Worm (Caenorhabditis elegans) whole organism, L4 larva: Measurements from ENCODE around the gene T11B7.1.

Experiments used
- F44E2.7 ChIP-seq: fragments of 200-800 bp; sonication (Bioruptor generic); IDR thresholded peaks from 2 replicates; pipeline ENCODE4 v2.1.2; 2022; ENCODE audit warnings: missing genetic modification characterization, missing compliant biosample characterization
- F49E8.2 ChIP-seq: sonication (generic microtip); optimal IDR thresholded peaks from 2 replicates; lab custom pipeline; 2016; ENCODE audit warnings: missing compliant biosample characterization, mild to moderate bottlenecking, missing genetic modification characterization, borderline replicate concordance
- R02D3.7 ChIP-seq: fragments of 150-350 bp; sonication (generic microtip); optimal IDR thresholded peaks from 3 replicates; lab custom pipeline; 2014; ENCODE audit warnings: missing biosample characterization, missing genetic modification characterization
- T26A8.4 ChIP-seq: fragments of 200-800 bp; sonication (Bioruptor generic); IDR thresholded peaks from 2 replicates; pipeline ENCODE4 v1.3.6; 2022; ENCODE audit warnings: missing genetic modification characterization, missing compliant biosample characterization
- aly-2 ChIP-seq: sonication (generic microtip); optimal IDR thresholded peaks from 2 replicates; lab custom pipeline; 2018; ENCODE audit warnings: missing biosample characterization, missing genetic modification characterization
- ama-1 ChIP-seq: fragments of 150-350 bp; optimal IDR thresholded peaks from 2 replicates; lab custom pipeline; 2014; ENCODE audit warnings: inconsistent platforms, mixed read lengths
- attf-4 ChIP-seq: sonication (generic microtip); optimal IDR thresholded peaks from 3 replicates; lab custom pipeline; 2017; ENCODE audit warnings: missing biosample characterization, missing genetic modification characterization
- ceh-82 ChIP-seq: sonication (generic microtip); optimal IDR thresholded peaks from 2 replicates; lab custom pipeline; 2017; ENCODE audit warnings: missing biosample characterization, missing genetic modification characterization
- daf-8 ChIP-seq: fragments of 200-800 bp; sonication (Bioruptor generic); IDR thresholded peaks from 2 replicates; pipeline ENCODE4 v1.3.6; 2022; ENCODE audit warnings: missing genetic modification characterization, missing compliant biosample characterization
- dmd-8 ChIP-seq: fragments of 200-800 bp; sonication (Bioruptor generic); IDR thresholded peaks from 2 replicates; pipeline ENCODE4 v1.3.6; 2022; ENCODE audit warnings: missing genetic modification characterization, missing compliant biosample characterization
- dmd-9 ChIP-seq: fragments of 200-800 bp; sonication (Bioruptor generic); IDR thresholded peaks from 2 replicates; pipeline ENCODE4 v1.3.6; 2022; ENCODE audit warnings: missing genetic modification reagents, missing genetic modification characterization, missing compliant biosample characterization
- egl-27 ChIP-seq: sonication (generic microtip); optimal IDR thresholded peaks from 3 replicates; lab custom pipeline; 2017; ENCODE audit warnings: missing biosample characterization, missing genetic modification reagents, missing genetic modification characterization
- fkh-10 ChIP-seq: fragments of 150-350 bp; optimal IDR thresholded peaks from 2 replicates; lab custom pipeline; 2014; ENCODE audit warnings: missing biosample characterization, missing genetic modification reagents, missing genetic modification characterization
- fos-1 ChIP-seq: fragments of 150-350 bp; optimal IDR thresholded peaks from 2 replicates; lab custom pipeline; 2014; ENCODE audit warnings: missing biosample characterization, missing genetic modification characterization
- gei-8 ChIP-seq: fragments of 200-800 bp; sonication (Bioruptor generic); optimal IDR thresholded peaks from 2 replicates; lab custom pipeline; 2018; ENCODE audit warnings: mild to moderate bottlenecking, missing genetic modification characterization, missing compliant biosample characterization
- hif-1 ChIP-seq, 2 experiments: sonication (generic microtip); optimal IDR thresholded peaks; 2 replicates each; lab custom pipeline; 2016 to 2017; ENCODE audit warnings: missing compliant biosample characterization in 2 of 2, missing genetic modification characterization in 2 of 2, missing genetic modification reagents in 2 of 2, missing genotype in 2 of 2, mild to moderate bottlenecking in 1 of 2
- hlh-30 ChIP-seq: sonication (generic microtip); optimal IDR thresholded peaks from 2 replicates; lab custom pipeline; 2017; ENCODE audit warnings: antibody characterized with exemption, mild to moderate bottlenecking, missing genetic modification characterization, missing compliant biosample characterization; ENCODE audit not compliant: insufficient read depth
- lim-7 ChIP-seq: fragments of 200-800 bp; sonication (Bioruptor generic); IDR thresholded peaks from 2 replicates; pipeline ENCODE4 v1.3.6; 2022; ENCODE audit warnings: missing genetic modification characterization, missing compliant biosample characterization
- lin-29 ChIP-seq: fragments of 200-800 bp; sonication (Bioruptor generic); IDR thresholded peaks from 2 replicates; pipeline ENCODE4 v1.3.6; 2022; ENCODE audit warnings: missing genetic modification reagents, missing genetic modification characterization, missing compliant biosample characterization
- lin-38 ChIP-seq: fragments of 200-800 bp; sonication (Bioruptor generic); IDR thresholded peaks from 2 replicates; pipeline ENCODE4 v1.3.6; 2022; ENCODE audit warnings: missing genetic modification reagents, missing genetic modification characterization, missing compliant biosample characterization
- lin-39 ChIP-seq: fragments of 150-350 bp; optimal IDR thresholded peaks from 2 replicates; lab custom pipeline; 2014; ENCODE audit warnings: missing biosample characterization, missing genetic modification reagents, missing genetic modification characterization
- lsy-2 ChIP-seq, 2 experiments: fragments of 150-350 bp in 1 of 2; sonication (generic microtip) in 1 of 2; optimal IDR thresholded peaks; 2 replicates each; lab custom pipeline; 2014 to 2017; ENCODE audit warnings: missing biosample characterization in 2 of 2, missing genetic modification characterization in 2 of 2
- mdl-1 ChIP-seq, 2 experiments: fragments of 150-350 bp in 1 of 2; sonication (generic microtip) in 1 of 2; optimal IDR thresholded peaks; 2 replicates each; lab custom pipeline; 2014 to 2017; ENCODE audit warnings: missing biosample characterization in 2 of 2, missing genetic modification characterization in 2 of 2
- nhr-11 ChIP-seq: fragments of 150-350 bp; optimal IDR thresholded peaks from 2 replicates; lab custom pipeline; 2014; ENCODE audit warnings: missing biosample characterization, missing genetic modification characterization
- nhr-111 ChIP-seq: fragments of 200-800 bp; sonication (Bioruptor generic); optimal IDR thresholded peaks from 2 replicates; lab custom pipeline; 2018; ENCODE audit warnings: mild to moderate bottlenecking, missing genetic modification characterization, missing compliant biosample characterization
- nhr-25 ChIP-seq: sonication (generic microtip); optimal IDR thresholded peaks from 2 replicates; lab custom pipeline; 2017; ENCODE audit warnings: missing genetic modification characterization, mild to moderate bottlenecking, missing compliant biosample characterization, antibody characterized with exemption, moderate library complexity, borderline replicate concordance; ENCODE audit not compliant: insufficient read depth
- nhr-41 ChIP-seq: fragments of 200-800 bp; sonication (Bioruptor generic); IDR thresholded peaks from 2 replicates; pipeline ENCODE4 v1.3.6; 2022; ENCODE audit warnings: missing genetic modification reagents, missing genetic modification characterization, missing compliant biosample characterization
- nhr-6 ChIP-seq: fragments of 150-350 bp; optimal IDR thresholded peaks from 2 replicates; lab custom pipeline; 2014; ENCODE audit warnings: missing biosample characterization, missing genetic modification characterization
- php-3 ChIP-seq: fragments of 200-800 bp; sonication (Bioruptor generic); IDR thresholded peaks from 2 replicates; pipeline ENCODE4 v1.3.6; 2022; ENCODE audit warnings: missing genetic modification reagents, missing genetic modification characterization, missing compliant biosample characterization
- pqm-1 ChIP-seq: sonication (generic microtip); optimal IDR thresholded peaks from 2 replicates; lab custom pipeline; 2017; ENCODE audit warnings: missing biosample characterization, missing genetic modification characterization
- saeg-2 ChIP-seq: fragments of 200-800 bp; sonication (Bioruptor generic); IDR thresholded peaks from 2 replicates; pipeline ENCODE4 v1.3.6; 2022; ENCODE audit warnings: missing genetic modification reagents, missing genetic modification characterization, missing compliant biosample characterization
- set-16 ChIP-seq: fragments of 200-800 bp; sonication (Bioruptor generic); IDR thresholded peaks from 2 replicates; pipeline ENCODE4 v1.3.6; 2022; ENCODE audit warnings: missing genetic modification reagents, missing genetic modification characterization, missing compliant biosample characterization
- snpc-1.2 ChIP-seq: fragments of 200-800 bp; sonication (Bioruptor generic); IDR thresholded peaks from 2 replicates; pipeline ENCODE4 v1.3.6; 2022; ENCODE audit warnings: missing genetic modification reagents, missing genetic modification characterization, missing compliant biosample characterization
- spr-1 ChIP-seq: sonication (generic microtip); optimal IDR thresholded peaks from 2 replicates; lab custom pipeline; 2016; ENCODE audit warnings: mild to moderate bottlenecking, missing genetic modification characterization, missing compliant biosample characterization
- unc-130 ChIP-seq: sonication (generic microtip); optimal IDR thresholded peaks from 2 replicates; lab custom pipeline; 2016; ENCODE audit warnings: missing genetic modification reagents, missing genetic modification characterization, missing compliant biosample characterization
- unc-39 ChIP-seq: sonication (generic microtip); optimal IDR thresholded peaks from 2 replicates; lab custom pipeline; 2017; ENCODE audit warnings: missing biosample characterization, missing genetic modification characterization
- unc-62 ChIP-seq, 3 experiments: fragments of 150-350 bp in 1 of 3; sonication (generic microtip); optimal IDR thresholded peaks in 2 of 3; peaks in 1 of 3; 1 replicate in 1 of 3; 2 replicates in 2 of 3; lab custom pipeline; 2014 to 2017; ENCODE audit warnings: missing biosample characterization in 3 of 3, missing genetic modification characterization in 3 of 3, missing genetic modification reagents in 3 of 3, missing genotype in 1 of 3
- vab-7 ChIP-seq: fragments of 200-800 bp; sonication (Bioruptor generic); IDR thresholded peaks from 2 replicates; pipeline ENCODE4 v1.3.6; 2022; ENCODE audit warnings: missing genetic modification reagents, missing genetic modification characterization, missing compliant biosample characterization
- zag-1 ChIP-seq: fragments of 150-350 bp; optimal IDR thresholded peaks from 2 replicates; lab custom pipeline; 2014; ENCODE audit warnings: missing biosample characterization, missing genetic modification characterization
- zfp-2 ChIP-seq: sonication (generic microtip); optimal IDR thresholded peaks from 2 replicates; lab custom pipeline; 2016; ENCODE audit warnings: mild to moderate bottlenecking, missing genetic modification characterization, missing compliant biosample characterization
- zip-2 ChIP-seq: fragments of 150-350 bp; optimal IDR thresholded peaks from 2 replicates; lab custom pipeline; 2014; ENCODE audit warnings: missing biosample characterization, missing genetic modification characterization

Gene T11B7.1

DNA sequence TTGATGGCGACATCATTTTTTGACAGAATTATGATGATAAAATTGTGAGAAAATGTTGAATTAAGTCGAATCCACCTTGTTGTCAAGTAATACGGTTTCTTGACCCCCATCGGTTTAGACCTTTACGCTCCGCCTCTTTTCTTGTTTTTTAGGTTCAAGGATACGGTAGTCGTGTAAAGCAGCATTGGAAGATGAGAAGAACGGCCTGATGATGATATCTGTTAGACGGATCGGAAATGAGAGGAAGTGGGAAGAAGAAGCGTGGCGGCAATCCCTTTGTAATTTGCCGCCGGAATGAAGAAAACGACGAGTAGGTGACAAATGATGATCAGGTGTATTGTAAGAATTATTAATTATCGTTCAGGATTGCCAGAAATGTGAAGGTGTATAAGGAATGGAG lies 39.3 kb downstream of the T11B7.1 start, which contains the start of gene npax-4:
Gene npax-4, minus strand, starts transcription at position 101 of the 400 bp plus-strand sequence.
- TF ChIP-seq php-3 (GFP tag; lab: Robert Waterston, UW) (no peak), hif-1 (tag; optimal IDR thresholded peaks at IDR 0.05; lab: Kevin White, UChicago) (no peak), lin-38 (GFP tag; lab: Robert Waterston, UW) (no peak), saeg-2 (no peak), lsy-2 (tag; optimal IDR thresholded peaks at IDR 0.05; lab: Kevin White, UChicago) (no peak), ceh-82 (tag; lab: Kevin White, UChicago) (no peak), zfp-2 (tag; lab: Kevin White, UChicago) (no peak), R02D3.7 (tag; lab: Kevin White, UChicago) (no peak)

ce11 chrIV:8881181-8881580 lies 40.7 kb downstream of the T11B7.1 start, which contains the start of gene C09G9.8:
TSS of gene C09G9.8 (plus strand) at chrIV:8881481.
- TF ChIP-seq nhr-25 (tag; lab: Kevin White, UChicago) (no peak), attf-4 (tag; lab: Kevin White, UChicago) (no peak), dmd-9 (GFP tag; lab: Robert Waterston, UW) (no peak), aly-2 (no peak), zag-1 (tag; lab: Kevin White, UChicago) (no peak), zfp-2 (tag; lab: Kevin White, UChicago) (no peak), F44E2.7 (GFP tag; lab: Robert Waterston, UW) (no peak), R02D3.7 (tag; lab: Kevin White, UChicago) (no peak), ama-1 (lab: Kevin White, UChicago) (no peak), fkh-10 (GFP tag; lab: Kevin White, UChicago) (no peak)
- TF ChIP-seq, all 104 proteins: peak for 0

DNA sequence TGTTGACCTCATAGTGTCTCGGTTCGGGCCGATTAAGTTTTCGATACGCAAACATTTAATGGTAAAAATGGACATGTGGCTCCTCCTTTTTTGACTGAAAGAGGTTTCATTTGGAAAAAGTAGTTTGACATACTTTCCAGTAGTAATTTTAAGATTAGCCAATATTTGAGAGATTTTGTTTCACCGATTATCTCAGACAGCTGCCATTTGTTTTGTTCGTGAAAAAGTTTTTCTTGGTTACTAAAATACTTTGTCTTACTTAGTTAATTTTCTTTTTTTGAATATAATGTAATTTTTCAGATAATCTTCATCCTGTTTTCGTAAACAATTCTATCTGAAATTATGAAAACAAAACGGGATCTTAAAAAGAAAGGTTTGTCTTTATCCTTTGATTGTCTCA lies 45.7 kb downstream of the T11B7.1 start, which contains the start of gene C09G9.5:
Gene C09G9.5, plus strand, starts transcription at position 301 of the 400 bp plus-strand sequence.
- no peak for TF ChIP-seq egl-27 (tag; lab: Kevin White, UChicago)
- TF ChIP-seq zip-2: no peak
- TF ChIP-seq snpc-1.2 (GFP tag; lab: Robert Waterston, UW): no peak
- no peak for TF ChIP-seq fos-1
- no peak for TF ChIP-seq lin-29 (GFP tag; lab: Robert Waterston, UW)
- no peak for TF ChIP-seq dmd-8 (GFP tag; lab: Robert Waterston, UW)
- TF ChIP-seq lin-39 (tag; lab: Kevin White, UChicago): no peak
- TF ChIP-seq hlh-30 (tag; lab: Kevin White, UChicago): no peak
- no peak for TF ChIP-seq lim-7 (GFP tag; lab: Robert Waterston, UW)
- TF ChIP-seq hif-1 (tag; optimal IDR thresholded peaks at IDR 0.05; lab: Kevin White, UChicago): no peak
- TF ChIP-seq nhr-111 (GFP tag; lab: Kevin White, UChicago): no peak
- no peak for TF ChIP-seq vab-7 (GFP tag; lab: Robert Waterston, UW)
- TF ChIP-seq, all 104 proteins: peak for 0

- no peak for TF ChIP-seq ama-1 (lab: Kevin White, UChicago)
- no peak for TF ChIP-seq mdl-1 (tag; optimal IDR thresholded peaks at IDR 0.05; lab: Kevin White, UChicago)
- no peak for TF ChIP-seq spr-1 (tag; lab: Kevin White, UChicago)
- TF ChIP-seq gei-8: no peak
- no peak for TF ChIP-seq pqm-1 (tag; lab: Kevin White, UChicago)
- no peak for TF ChIP-seq daf-8 (GFP tag; lab: Robert Waterston, UW)
- no peak for TF ChIP-seq zip-2
- TF ChIP-seq nhr-11 (tag; lab: Kevin White, UChicago): no peak
- peak; percentile 70 for TF ChIP-seq unc-130 (GFP tag; lab: Kevin White, UChicago)
- TF ChIP-seq nhr-6 (tag; lab: Kevin White, UChicago): no peak
- no peak for TF ChIP-seq unc-39 (tag; lab: Kevin White, UChicago)
- TF ChIP-seq F49E8.2 (tag; lab: Kevin White, UChicago): peak; percentile 52
- TF ChIP-seq T26A8.4 (GFP tag; lab: Robert Waterston, UW): no peak
- no peak for TF ChIP-seq hif-1 (tag; optimal IDR thresholded peaks at IDR 0.05; lab: Kevin White, UChicago)
- TF ChIP-seq attf-4 (tag; lab: Kevin White, UChicago): no peak
- TF ChIP-seq zag-1 (tag; lab: Kevin White, UChicago): no peak
- no peak for TF ChIP-seq nhr-41 (GFP tag; lab: Robert Waterston, UW)
- TF ChIP-seq set-16 (GFP tag; lab: Robert Waterston, UW): no peak
- peak in 1 of 2 experiments; percentile 42 for TF ChIP-seq unc-62 (GFP tag; optimal IDR thresholded peaks at IDR 0.05 in 1 of 2; lab: Kevin White, UChicago)
- TF ChIP-seq unc-62 (tag; optimal IDR thresholded peaks at IDR 0.05; lab: Kevin White, UChicago): no peak
- TF ChIP-seq, all 104 proteins: peak for 3
These were observed 48.1 kb downstream of the T11B7.1 start, which contains the start of gene oma-1 for ce11 chrIV:8888525-8889026. TSS of gene oma-1 (plus strand) at chrIV:8888976.
